Fruit fly (Drosophila melanogaster) whole organism, prepupa: ENCODE results near the gene CG1738.

Experiments used
- Blimp-1 ChIP-seq: fragments of 200-800 bp; sonication (Bioruptor generic); optimal IDR thresholded peaks from 3 replicates; lab custom pipeline; 2017; ENCODE audit warnings: missing biosample characterization, missing genetic modification characterization, mild to moderate bottlenecking, moderate library complexity, missing genetic modification reagents
- CG10631 ChIP-seq: fragments of 200-800 bp; sonication (Bioruptor generic); optimal IDR thresholded peaks from 2 replicates; lab custom pipeline; 2016; ENCODE audit warnings: missing biosample characterization, missing genetic modification characterization
- CG11294 ChIP-seq: fragments of 200-800 bp; sonication (Bioruptor generic); IDR thresholded peaks from 2 replicates; pipeline ENCODE4 v1.3.6; 2022; ENCODE audit warnings: missing biosample characterization, missing genetic modification characterization
- CG11762 ChIP-seq: fragments of 200-800 bp; sonication (Bioruptor generic); optimal IDR thresholded peaks from 3 replicates; lab custom pipeline; 2016; ENCODE audit warnings: missing biosample characterization, missing genetic modification characterization; ENCODE audit not compliant: insufficient read depth
- CG11902 ChIP-seq: fragments of 200-800 bp; sonication (Bioruptor generic); optimal IDR thresholded peaks from 3 replicates; lab custom pipeline; 2016; ENCODE audit warnings: missing biosample characterization, missing genetic modification characterization
- CG15336 ChIP-seq: fragments of 200-800 bp; sonication (Bioruptor generic); IDR thresholded peaks from 2 replicates; pipeline ENCODE4 v1.3.6; 2022; ENCODE audit warnings: missing biosample characterization, missing genetic modification characterization
- CG1621 ChIP-seq: fragments of 200-800 bp; sonication (Bioruptor generic); optimal IDR thresholded peaks from 3 replicates; lab custom pipeline; 2018; ENCODE audit warnings: missing biosample characterization, mild to moderate bottlenecking, missing genetic modification characterization
- CG3032 ChIP-seq: fragments of 200-800 bp; optimal IDR thresholded peaks from 2 replicates; lab custom pipeline; 2019; ENCODE audit warnings: missing biosample characterization, mild to moderate bottlenecking, missing genetic modification characterization, moderate library complexity
- CG31627 ChIP-seq: fragments of 200-800 bp; sonication (Bioruptor generic); optimal IDR thresholded peaks from 3 replicates; lab custom pipeline; 2016; ENCODE audit warnings: missing biosample characterization, missing genetic modification characterization
- CG32006 ChIP-seq: fragments of 200-800 bp; sonication (Bioruptor generic); optimal IDR thresholded peaks from 3 replicates; lab custom pipeline; 2017; ENCODE audit warnings: missing biosample characterization, mild to moderate bottlenecking, missing genetic modification characterization
- CG34406 ChIP-seq: fragments of 200-800 bp; sonication (Bioruptor generic); optimal IDR thresholded peaks from 3 replicates; lab custom pipeline; 2016; ENCODE audit warnings: missing biosample characterization, missing genetic modification characterization
- CG3919 ChIP-seq: fragments of 200-800 bp; sonication (Bioruptor generic); optimal IDR thresholded peaks from 3 replicates; lab custom pipeline; 2016; ENCODE audit warnings: missing biosample characterization, missing genetic modification characterization
- CG6792 ChIP-seq: fragments of 200-800 bp; sonication (Bioruptor generic); optimal IDR thresholded peaks from 3 replicates; lab custom pipeline; 2016; ENCODE audit warnings: missing biosample characterization, missing genetic modification characterization
- CG6808 ChIP-seq: fragments of 200-800 bp; sonication (Bioruptor generic); optimal IDR thresholded peaks from 3 replicates; lab custom pipeline; 2017; ENCODE audit warnings: missing biosample characterization, missing genetic modification characterization, mild to moderate bottlenecking, moderate library complexity, missing genetic modification reagents
- CG6854 ChIP-seq: fragments of 200-800 bp; sonication (Bioruptor generic); optimal IDR thresholded peaks from 2 replicates; lab custom pipeline; 2017; ENCODE audit warnings: missing biosample characterization, mild to moderate bottlenecking, missing genetic modification characterization
- CG7368 ChIP-seq: fragments of 200-800 bp; sonication (Bioruptor generic); optimal IDR thresholded peaks from 3 replicates; lab custom pipeline; 2016; ENCODE audit warnings: missing biosample characterization, missing genetic modification characterization
- CG8319 ChIP-seq: fragments of 200-800 bp; sonication (Bioruptor generic); optimal IDR thresholded peaks from 3 replicates; lab custom pipeline; 2016; ENCODE audit warnings: missing biosample characterization, missing genetic modification characterization
- CG9139 ChIP-seq: fragments of 200-800 bp; sonication (Bioruptor generic); optimal IDR thresholded peaks from 3 replicates; lab custom pipeline; 2017; ENCODE audit warnings: missing biosample characterization, mild to moderate bottlenecking, missing genetic modification characterization
- Eip75B ChIP-seq: fragments of 200-800 bp; sonication (Bioruptor generic); optimal IDR thresholded peaks from 3 replicates; lab custom pipeline; 2016; ENCODE audit warnings: missing biosample characterization, missing genetic modification characterization
- Eip78C ChIP-seq: fragments of 200-800 bp; sonication (Bioruptor generic); peaks from one replicate; lab custom pipeline; 2016; ENCODE audit warnings: missing biosample characterization, missing genetic modification characterization
- Eip93F ChIP-seq: fragments of 200-800 bp; sonication (Bioruptor generic); optimal IDR thresholded peaks from 2 replicates; lab custom pipeline; 2016; ENCODE audit warnings: missing biosample characterization, mild to moderate bottlenecking, missing genetic modification characterization
- Ets21C ChIP-seq: fragments of 200-800 bp; sonication (Bioruptor generic); optimal IDR thresholded peaks from 3 replicates; lab custom pipeline; 2016; ENCODE audit warnings: missing biosample characterization, missing genetic modification characterization
- Ets96B ChIP-seq: fragments of 200-800 bp; optimal IDR thresholded peaks from 2 replicates; lab custom pipeline; 2019; ENCODE audit warnings: missing biosample characterization, mild to moderate bottlenecking, missing genetic modification characterization, moderate library complexity
- Gug ChIP-seq: fragments of 200-800 bp; sonication (Bioruptor generic); IDR thresholded peaks from 2 replicates; pipeline ENCODE4 v1.3.6; 2022; ENCODE audit warnings: missing biosample characterization, missing genetic modification characterization
- Hr39 ChIP-seq: fragments of 200-800 bp; sonication (Bioruptor generic); optimal IDR thresholded peaks from 2 replicates; lab custom pipeline; 2016; ENCODE audit warnings: missing biosample characterization, missing genetic modification characterization
- Met ChIP-seq: fragments of 200-800 bp; sonication (Bioruptor generic); optimal IDR thresholded peaks from 3 replicates; lab custom pipeline; 2016; ENCODE audit warnings: missing biosample characterization, missing genetic modification characterization
- OdsH ChIP-seq: fragments of 200-800 bp; sonication (Bioruptor generic); optimal IDR thresholded peaks from 3 replicates; lab custom pipeline; 2016; ENCODE audit warnings: missing biosample characterization, missing genetic modification characterization
- Sox14 ChIP-seq: fragments of 200-800 bp; sonication (Bioruptor generic); optimal IDR thresholded peaks from 3 replicates; lab custom pipeline; 2016; ENCODE audit warnings: missing biosample characterization, missing genetic modification characterization
- Sox15 ChIP-seq: fragments of 200-800 bp; sonication (Bioruptor generic); optimal IDR thresholded peaks from 3 replicates; lab custom pipeline; 2016; ENCODE audit warnings: missing biosample characterization, missing genetic modification characterization
- achi ChIP-seq: fragments of 200-800 bp; sonication (Bioruptor generic); optimal IDR thresholded peaks from 3 replicates; lab custom pipeline; 2016; ENCODE audit warnings: missing biosample characterization, missing genetic modification characterization
- acj6 ChIP-seq: fragments of 200-800 bp; sonication (Bioruptor generic); optimal IDR thresholded peaks from 3 replicates; lab custom pipeline; 2016; ENCODE audit warnings: missing biosample characterization, missing genetic modification characterization
- dsx ChIP-seq: fragments of 200-800 bp; optimal IDR thresholded peaks from 3 replicates; lab custom pipeline; 2019; ENCODE audit warnings: missing biosample characterization, mild to moderate bottlenecking, missing genetic modification characterization, moderate library complexity; ENCODE audit not compliant: poor library complexity, severe bottlenecking
- eg ChIP-seq: fragments of 200-800 bp; sonication (Bioruptor generic); IDR thresholded peaks from 3 replicates; pipeline ENCODE4 v1.3.6; 2022; ENCODE audit warnings: missing biosample characterization, missing genetic modification characterization
- esn ChIP-seq: fragments of 200-800 bp; sonication (Bioruptor generic); optimal IDR thresholded peaks from 2 replicates; lab custom pipeline; 2016; ENCODE audit warnings: missing biosample characterization, mild to moderate bottlenecking, missing genetic modification characterization, moderate library complexity
- fd59A ChIP-seq: fragments of 200-800 bp; sonication (Bioruptor generic); optimal IDR thresholded peaks from 2 replicates; lab custom pipeline; 2017; ENCODE audit warnings: missing biosample characterization, mild to moderate bottlenecking, missing genetic modification characterization, missing genetic modification reagents
- net ChIP-seq: fragments of 200-800 bp; sonication (Bioruptor generic); optimal IDR thresholded peaks from 3 replicates; lab custom pipeline; 2016; ENCODE audit warnings: missing biosample characterization, missing genetic modification characterization
- salr ChIP-seq, 2 experiments: fragments of 200-800 bp; sonication (Bioruptor generic); optimal IDR thresholded peaks; 3 replicates each; lab custom pipeline; 2016 to 2018; ENCODE audit warnings: missing biosample characterization in 2 of 2, missing genetic modification characterization in 2 of 2, mild to moderate bottlenecking in 1 of 2
- ss ChIP-seq, 2 experiments: fragments of 200-800 bp; sonication (Bioruptor generic); optimal IDR thresholded peaks; 2 replicates in 1 of 2; 3 replicates in 1 of 2; lab custom pipeline; 2017 to 2018; ENCODE audit warnings: mild to moderate bottlenecking in 2 of 2, missing biosample characterization in 2 of 2, missing genetic modification characterization in 2 of 2, moderate library complexity in 1 of 2
- svp ChIP-seq: fragments of 200-800 bp; sonication (Bioruptor generic); peaks from one replicate; lab custom pipeline; 2016; ENCODE audit warnings: missing biosample characterization, missing genetic modification characterization
- topi ChIP-seq: fragments of 200-800 bp; sonication (Bioruptor generic); optimal IDR thresholded peaks from 3 replicates; lab custom pipeline; 2016; ENCODE audit warnings: missing biosample characterization, missing genetic modification characterization
- vri ChIP-seq: fragments of 200-800 bp; sonication (Bioruptor generic); optimal IDR thresholded peaks from 3 replicates; lab custom pipeline; 2016; ENCODE audit warnings: missing biosample characterization, mild to moderate bottlenecking, missing genetic modification characterization

CG1738 gene

DNA sequence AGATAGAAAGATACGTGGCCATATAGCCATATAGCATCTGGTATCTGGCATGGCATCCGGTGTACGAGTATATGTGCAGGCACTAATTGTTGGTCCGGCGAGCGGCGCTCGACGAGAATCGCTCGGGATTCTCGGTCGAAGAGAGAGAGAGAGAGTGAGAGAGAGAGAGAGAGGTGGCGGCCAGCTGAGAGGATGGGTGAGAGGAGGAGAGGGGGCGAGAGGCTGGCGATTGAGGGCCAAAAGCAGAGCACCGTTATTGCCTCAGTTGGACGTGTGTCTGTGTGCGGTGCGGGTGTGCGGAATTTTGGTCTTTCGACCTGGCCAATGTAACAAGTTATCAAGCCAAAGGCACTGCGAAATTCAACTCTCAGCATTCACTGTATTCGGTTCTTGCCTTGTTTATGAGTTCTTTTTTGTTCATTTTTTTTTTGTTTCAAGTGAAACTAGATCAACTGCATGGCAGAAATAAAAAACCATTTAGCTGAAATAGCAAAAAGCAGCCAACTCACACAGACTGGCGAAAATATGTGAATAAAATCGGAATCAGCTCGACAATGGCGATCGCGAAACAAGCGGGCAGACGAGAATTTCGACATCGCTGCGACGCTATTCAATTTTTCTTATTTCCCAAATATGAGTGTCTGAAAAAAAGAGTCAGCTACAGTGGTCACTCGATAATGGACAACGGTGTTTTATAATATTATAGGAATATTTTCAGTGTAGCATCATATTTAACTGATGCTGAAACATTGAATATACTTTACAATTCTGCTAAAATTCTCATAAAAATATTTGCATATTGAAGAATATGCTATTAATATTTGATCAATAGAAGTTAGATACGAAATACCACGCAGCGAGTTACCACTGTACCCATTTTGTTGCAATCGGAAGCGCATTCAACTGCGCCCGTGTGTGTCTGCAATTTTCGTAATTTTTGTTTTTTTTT, 24.2 kb downstream of the CG1738 start (continued):
- TF ChIP-seq OdsH (GFP tag; lab: Kevin White, UChicago) (peak; percentile 27), Sox14 (GFP tag; lab: Kevin White, UChicago) (no peak), acj6 (peak; percentile 11), Eip93F (GFP tag; lab: Kevin White, UChicago) (no peak), CG34406 (GFP tag; lab: Kevin White, UChicago) (no peak), CG11294 (no peak), net (GFP tag; lab: Kevin White, UChicago) (peak; percentile 1), vri (no peak), Blimp-1 (GFP tag; lab: Kevin White, UChicago) (no peak), achi (peak; percentile 4), fd59A (GFP tag; lab: Kevin White, UChicago) (no peak), CG1621 (no peak), CG8319 (GFP tag; lab: Kevin White, UChicago) (no peak), Eip75B (no peak), svp (GFP tag; lab: Kevin White, UChicago) (peak; percentile 56), Hr39 (GFP tag; lab: Kevin White, UChicago) (peak; percentile 12), salr (GFP tag; optimal IDR thresholded peaks at IDR 0.05; lab: Kevin White, UChicago) (peak in 1 of 2 experiments; percentile 11)

- TF ChIP-seq CG31627 (GFP tag; lab: Kevin White, UChicago) = no peak
- no peak for TF ChIP-seq Met (GFP tag; lab: Kevin White, UChicago)
- no peak for TF ChIP-seq CG15336 (GFP tag; lab: Robert Waterston, UW)
- TF ChIP-seq Gug (GFP tag; lab: Robert Waterston, UW) = no peak
- TF ChIP-seq OdsH (GFP tag; lab: Kevin White, UChicago) = no peak
- no peak for TF ChIP-seq CG6792 (GFP tag; lab: Kevin White, UChicago)
- no peak for TF ChIP-seq CG7368 (GFP tag; lab: Kevin White, UChicago)
- TF ChIP-seq Ets21C (GFP tag; lab: Kevin White, UChicago) = no peak
- no peak for TF ChIP-seq CG34406 (GFP tag; lab: Kevin White, UChicago)
- no peak for TF ChIP-seq ss (GFP tag; optimal IDR thresholded peaks at IDR 0.05; lab: Kevin White, UChicago)
- no peak for TF ChIP-seq CG9139 (GFP tag; lab: Kevin White, UChicago)
- no peak for TF ChIP-seq Ets96B (tag; lab: Kevin White, UChicago)
- no peak for TF ChIP-seq CG1621
- no peak for TF ChIP-seq esn (GFP tag; lab: Kevin White, UChicago)
- TF ChIP-seq acj6 = no peak
- no peak for TF ChIP-seq dsx (GFP tag; lab: Kevin White, UChicago)
Observed at dm6 chrX:11374320-11374719, 25.5 kb downstream of the CG1738 start.

dm6 chrX:11378388-11378787, 29.5 kb downstream of the CG1738 start:
- TF ChIP-seq CG11762 (GFP tag; lab: Kevin White, UChicago) = no peak
- 0 out of 3 replicates have a peak, but pooled peaks have one; percentile 17 for TF ChIP-seq eg
- peak; percentile 5 for TF ChIP-seq CG32006 (GFP tag; lab: Kevin White, UChicago)
- no peak for TF ChIP-seq CG3919 (GFP tag; lab: Kevin White, UChicago)
- TF ChIP-seq OdsH (GFP tag; lab: Kevin White, UChicago) = peak; percentile 8
- peak; percentile 1 for TF ChIP-seq achi
- peak in 1 of 2 experiments; percentile 7 for TF ChIP-seq ss (GFP tag; optimal IDR thresholded peaks at IDR 0.05; lab: Kevin White, UChicago)

dm6 chrX:11379139-11379538, 30.3 kb downstream of the CG1738 start:
- TF ChIP-seq CG7368 (GFP tag; lab: Kevin White, UChicago) (no peak), CG11762 (GFP tag; lab: Kevin White, UChicago) (no peak), CG10631 (no peak), Eip78C (GFP tag; lab: Kevin White, UChicago) (peak; percentile 73), CG9139 (GFP tag; lab: Kevin White, UChicago) (no peak), CG6854 (GFP tag; lab: Kevin White, UChicago) (no peak), topi (GFP tag; lab: Kevin White, UChicago) (peak; percentile 21), CG6792 (GFP tag; lab: Kevin White, UChicago) (no peak), CG6808 (GFP tag; lab: Kevin White, UChicago) (no peak), CG32006 (GFP tag; lab: Kevin White, UChicago) (no peak), CG34406 (GFP tag; lab: Kevin White, UChicago) (peak; percentile 9), CG11902 (GFP tag; lab: Kevin White, UChicago) (no peak), vri (no peak), CG8319 (GFP tag; lab: Kevin White, UChicago) (no peak), Hr39 (GFP tag; lab: Kevin White, UChicago) (no peak), CG3032 (tag; lab: Kevin White, UChicago) (peak; percentile 29), ss (GFP tag; optimal IDR thresholded peaks at IDR 0.05; lab: Kevin White, UChicago) (peak in 1 of 2 experiments; percentile 19), achi (peak; percentile 4), Sox14 (GFP tag; lab: Kevin White, UChicago) (no peak), Gug (GFP tag; lab: Robert Waterston, UW) (no peak), Sox15 (GFP tag; lab: Kevin White, UChicago) (no peak), CG1621 (no peak), Eip75B (peak; percentile 21)
